Worm (Caenorhabditis elegans) whole organism, L3 larva: ENCODE measurements around the gene F55B11.3.

ENCODE experiments used
- ceh-82 ChIP-seq: fragments of 150-350 bp; optimal IDR thresholded peaks from 2 replicates; lab custom pipeline; 2014; ENCODE audit warnings: missing biosample characterization, missing genetic modification characterization
- egl-5 ChIP-seq: fragments of 150-350 bp; optimal IDR thresholded peaks from 2 replicates; lab custom pipeline; 2017; ENCODE audit warnings: missing biosample characterization, missing genetic modification reagents, missing genetic modification characterization, inconsistent platforms
- fos-1 ChIP-seq: fragments of 150-350 bp; optimal IDR thresholded peaks from 2 replicates; lab custom pipeline; 2014; ENCODE audit warnings: missing biosample characterization, missing genetic modification characterization
- jun-1 ChIP-seq: fragments of 150-350 bp; optimal IDR thresholded peaks from 2 replicates; lab custom pipeline; 2014; ENCODE audit warnings: missing biosample characterization, missing genetic modification reagents, missing genetic modification characterization
- lin-15B ChIP-seq: fragments of 150-350 bp; optimal IDR thresholded peaks from 2 replicates; lab custom pipeline; 2014; ENCODE audit warnings: missing biosample characterization, missing genetic modification characterization
- nhr-11 ChIP-seq: fragments of 150-350 bp; optimal IDR thresholded peaks from 2 replicates; lab custom pipeline; 2014; ENCODE audit warnings: missing biosample characterization, missing genetic modification characterization
- nhr-12 ChIP-seq: fragments of 150-350 bp; optimal IDR thresholded peaks from 2 replicates; lab custom pipeline; 2014; ENCODE audit warnings: missing biosample characterization, missing genetic modification characterization
- snpc-4 ChIP-seq: fragments of 150-350 bp; optimal IDR thresholded peaks from 2 replicates; lab custom pipeline; 2014; ENCODE audit warnings: missing biosample characterization, missing genetic modification characterization
- tbx-2 ChIP-seq: sonication (generic microtip); optimal IDR thresholded peaks from 2 replicates; lab custom pipeline; 2016; ENCODE audit warnings: mild to moderate bottlenecking, missing genetic modification characterization, missing compliant biosample characterization
- unc-62 ChIP-seq: fragments of 150-350 bp; sonication (generic microtip); optimal IDR thresholded peaks from 4 replicates; lab custom pipeline; 2014; ENCODE audit warnings: missing biosample characterization, missing genetic modification reagents, missing genetic modification characterization
- ztf-11 ChIP-seq: fragments of 150-350 bp; optimal IDR thresholded peaks from 2 replicates; lab custom pipeline; 2014; ENCODE audit warnings: missing biosample characterization, missing genetic modification characterization

DNA sequence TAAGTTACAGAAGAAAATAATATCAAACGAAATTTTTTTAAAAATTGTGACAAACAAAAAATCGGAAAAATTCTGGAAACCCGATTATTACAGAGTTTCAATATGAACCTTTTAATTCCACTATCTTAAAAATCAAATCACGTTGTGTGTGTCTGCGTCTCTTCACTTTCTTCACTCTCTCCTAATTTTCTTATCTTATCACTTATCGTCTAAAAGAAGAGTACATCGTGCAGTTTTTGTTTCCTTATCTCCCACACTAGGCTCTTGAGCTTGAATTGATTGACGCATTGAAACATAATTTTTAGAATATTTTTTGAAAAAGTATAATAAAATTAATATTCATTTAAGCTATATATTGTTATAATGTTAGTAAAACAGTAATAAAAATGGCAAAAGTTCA is 10.3 kb upstream of the F55B11.3 start:
- no peak for TF ChIP-seq nhr-12 (tag; lab: Kevin White, UChicago)
- TF ChIP-seq fos-1 (tag; lab: Kevin White, UChicago): no peak
- TF ChIP-seq jun-1: peak; percentile 84
- no peak for TF ChIP-seq egl-5
- no peak for TF ChIP-seq tbx-2 (tag; lab: Kevin White, UChicago)
- TF ChIP-seq ceh-82: no peak
- TF ChIP-seq ztf-11 (tag; lab: Kevin White, UChicago): no peak
- no peak for TF ChIP-seq snpc-4 (tag; lab: Kevin White, UChicago)
- TF ChIP-seq lin-15B (tag; lab: Kevin White, UChicago): no peak
- TF ChIP-seq unc-62 (GFP tag; lab: Kevin White, UChicago): no peak
- TF ChIP-seq nhr-11 (tag; lab: Kevin White, UChicago): no peak
